Fruit fly (Drosophila melanogaster) whole organism, wandering third instar larva: Measurements from ENCODE around the gene CG3868.

Experiments
- Abd-B ChIP-seq: fragments of >200 bp; optimal IDR thresholded peaks from 2 replicates; lab custom pipeline; 2017; ENCODE audit warnings: missing biosample characterization, missing genetic modification characterization
- CG32264 ChIP-seq: fragments of 200-800 bp; sonication (Bioruptor generic); optimal IDR thresholded peaks from 2 replicates; lab custom pipeline; 2016; ENCODE audit warnings: missing biosample characterization, missing genetic modification characterization
- CG9705 ChIP-seq: fragments of 200-800 bp; sonication (Bioruptor generic); optimal IDR thresholded peaks from 2 replicates; lab custom pipeline; 2018; ENCODE audit warnings: missing biosample characterization, mild to moderate bottlenecking, missing genetic modification characterization
- CrebA ChIP-seq: fragments of 200-800 bp; sonication (Bioruptor generic); optimal IDR thresholded peaks from 2 replicates; lab custom pipeline; 2016; ENCODE audit warnings: missing biosample characterization, mild to moderate bottlenecking, missing genetic modification characterization, borderline replicate concordance
- Dfd ChIP-seq: fragments of >200 bp; optimal IDR thresholded peaks from 2 replicates; lab custom pipeline; 2017; ENCODE audit warnings: missing biosample characterization, missing genetic modification characterization
- Dif ChIP-seq: fragments of 200-275, 200-300 bp; sonication (Bioruptor generic); optimal IDR thresholded peaks from 2 replicates; lab custom pipeline; 2018; ENCODE audit warnings: missing biosample characterization, missing genetic modification characterization; ENCODE audit not compliant: partially characterized antibody
- GATAd ChIP-seq: sonication (Bioruptor generic); optimal IDR thresholded peaks from 2 replicates; lab custom pipeline; 2016; ENCODE audit warnings: missing biosample characterization, missing genetic modification characterization
- HLH106 ChIP-seq: fragments of 200-800 bp; optimal IDR thresholded peaks from 3 replicates; lab custom pipeline; 2019; ENCODE audit warnings: missing biosample characterization, mild to moderate bottlenecking, missing genetic modification characterization, moderate library complexity
- Hnf4 ChIP-seq: fragments of 200-800 bp; sonication (Bioruptor generic); optimal IDR thresholded peaks from 2 replicates; lab custom pipeline; 2016; ENCODE audit warnings: missing biosample characterization, mild to moderate bottlenecking, missing genetic modification characterization
- Hr78 ChIP-seq: fragments of >200 bp; optimal IDR thresholded peaks from 2 replicates; lab custom pipeline; 2017; ENCODE audit warnings: missing biosample characterization, missing genetic modification characterization
- Hr83 ChIP-seq: fragments of 200-300 bp; sonication (Bioruptor generic); optimal IDR thresholded peaks from 2 replicates; lab custom pipeline; 2016; ENCODE audit warnings: missing biosample characterization, mild to moderate bottlenecking, missing genetic modification characterization, moderate library complexity; ENCODE audit not compliant: poor library complexity, severe bottlenecking
- Jra ChIP-seq: sonication (Bioruptor generic); optimal IDR thresholded peaks from 2 replicates; lab custom pipeline; 2016; ENCODE audit warnings: missing biosample characterization, missing genetic modification characterization
- Mio ChIP-seq: sonication (Bioruptor generic); optimal IDR thresholded peaks from 2 replicates; lab custom pipeline; 2016; ENCODE audit warnings: missing biosample characterization, missing genetic modification characterization
- Myc ChIP-seq: fragments of >200 bp; optimal IDR thresholded peaks from 2 replicates; lab custom pipeline; 2017
- N ChIP-seq: fragments of >200 bp; optimal IDR thresholded peaks from 2 replicates; lab custom pipeline; 2018; ENCODE audit warnings: missing biosample characterization, missing external identifiers, missing genetic modification characterization
- OdsH ChIP-seq: fragments of 200-800 bp; sonication (Bioruptor generic); optimal IDR thresholded peaks from 2 replicates; lab custom pipeline; 2016; ENCODE audit warnings: missing biosample characterization, mild to moderate bottlenecking, missing genetic modification characterization
- Rel ChIP-seq, 2 experiments: fragments of 200-800 bp; sonication (Bioruptor generic) in 1 of 2; optimal IDR thresholded peaks; 2 replicates in 1 of 2; 3 replicates in 1 of 2; lab custom pipeline; 2016 to 2019; ENCODE audit warnings: mild to moderate bottlenecking in 2 of 2, missing biosample characterization in 2 of 2, missing genetic modification characterization in 2 of 2, moderate library complexity in 1 of 2
- Sp1 ChIP-seq: fragments of 200-800 bp; sonication (Bioruptor generic); optimal IDR thresholded peaks from 3 replicates; lab custom pipeline; 2019; ENCODE audit warnings: missing biosample characterization, mild to moderate bottlenecking, missing genetic modification characterization, moderate library complexity
- Vsx2 ChIP-seq: fragments of 200-300, 225-300 bp; sonication (Bioruptor generic); optimal IDR thresholded peaks from 2 replicates; lab custom pipeline; 2018; ENCODE audit warnings: missing biosample characterization, missing genetic modification characterization; ENCODE audit not compliant: partially characterized antibody
- br ChIP-seq: fragments of 200-800 bp; sonication (Bioruptor generic); optimal IDR thresholded peaks from 2 replicates; lab custom pipeline; 2016; ENCODE audit warnings: missing biosample characterization, missing genetic modification characterization
- brk ChIP-seq: fragments of 200-800 bp; sonication (Bioruptor generic); optimal IDR thresholded peaks from 2 replicates; lab custom pipeline; 2016; ENCODE audit warnings: missing biosample characterization, mild to moderate bottlenecking, missing genetic modification characterization
- dl ChIP-seq, 2 experiments: fragments of 175-275, 200-275 bp in 1 of 2; fragments of 200-275 bp in 1 of 2; sonication (Bioruptor generic); optimal IDR thresholded peaks; lab custom pipeline; 2018; ENCODE audit warnings: mild to moderate bottlenecking in 2 of 2, missing biosample characterization in 2 of 2, missing genetic modification characterization in 2 of 2, moderate library complexity in 2 of 2; ENCODE audit not compliant: partially characterized antibody in 2 of 2, insufficient read depth in 1 of 2
- dmrt93B ChIP-seq: fragments of 200-800 bp; sonication (Bioruptor generic); optimal IDR thresholded peaks from 2 replicates; lab custom pipeline; 2018; ENCODE audit warnings: missing biosample characterization, mild to moderate bottlenecking, missing genetic modification characterization
- dsf ChIP-seq: sonication (Bioruptor generic); optimal IDR thresholded peaks from 2 replicates; lab custom pipeline; 2016; ENCODE audit warnings: missing biosample characterization, missing genetic modification characterization, borderline replicate concordance
- ey ChIP-seq: fragments of 200-800 bp; sonication (Bioruptor generic); optimal IDR thresholded peaks from 2 replicates; lab custom pipeline; 2016; ENCODE audit warnings: missing biosample characterization, missing genetic modification characterization
- foxo ChIP-seq, 2 experiments: fragments of 200-800 bp; sonication (Bioruptor generic); optimal IDR thresholded peaks; 2 replicates in 1 of 2; 3 replicates in 1 of 2; lab custom pipeline; 2016 to 2017; ENCODE audit warnings: missing biosample characterization in 2 of 2, missing genetic modification characterization in 2 of 2
- fru ChIP-seq: fragments of 200-800 bp; sonication (Bioruptor generic); optimal IDR thresholded peaks from 3 replicates; lab custom pipeline; 2016; ENCODE audit warnings: missing biosample characterization, mild to moderate bottlenecking, missing genetic modification characterization
- h ChIP-seq: fragments of 200-800 bp; sonication (Bioruptor generic); optimal IDR thresholded peaks from 3 replicates; lab custom pipeline; 2016; ENCODE audit warnings: missing biosample characterization, mild to moderate bottlenecking, missing genetic modification characterization
- jim ChIP-seq: fragments of 175-275, 200-325 bp; sonication (Bioruptor generic); optimal IDR thresholded peaks from 2 replicates; lab custom pipeline; 2016; ENCODE audit warnings: missing biosample characterization, mild to moderate bottlenecking, missing genetic modification characterization
- lola ChIP-seq: fragments of >200 bp; optimal IDR thresholded peaks from 2 replicates; lab custom pipeline; 2017; ENCODE audit warnings: missing biosample characterization, missing genetic modification characterization
- pan ChIP-seq: fragments of >200 bp; optimal IDR thresholded peaks from 2 replicates; lab custom pipeline; 2017
- psq ChIP-seq: fragments of 200-800 bp; sonication (Bioruptor generic); optimal IDR thresholded peaks from 3 replicates; lab custom pipeline; 2017; ENCODE audit warnings: missing biosample characterization, mild to moderate bottlenecking, missing genetic modification characterization, moderate library complexity
- rgr ChIP-seq: fragments of 200-800 bp; sonication (Bioruptor generic); optimal IDR thresholded peaks from 3 replicates; lab custom pipeline; 2016; ENCODE audit warnings: missing biosample characterization, mild to moderate bottlenecking, missing genetic modification characterization
- sage ChIP-seq: fragments of 200-800 bp; sonication (Bioruptor generic); optimal IDR thresholded peaks from 2 replicates; lab custom pipeline; 2016; ENCODE audit warnings: missing biosample characterization, mild to moderate bottlenecking, missing genetic modification characterization
- sv ChIP-seq: fragments of 200-800 bp; sonication (Bioruptor generic); optimal IDR thresholded peaks from 3 replicates; lab custom pipeline; 2016; ENCODE audit warnings: missing biosample characterization, missing genetic modification characterization
- tai ChIP-seq: sonication (Bioruptor generic); optimal IDR thresholded peaks from 2 replicates; lab custom pipeline; 2016; ENCODE audit warnings: missing biosample characterization, missing genetic modification characterization
- usp ChIP-seq: fragments of >200 bp; optimal IDR thresholded peaks from 2 replicates; lab custom pipeline; 2017; ENCODE audit warnings: missing biosample characterization, missing genetic modification characterization
- woc ChIP-seq: sonication (Bioruptor generic); optimal IDR thresholded peaks from 2 replicates; lab custom pipeline; 2016; ENCODE audit warnings: missing biosample characterization, mild to moderate bottlenecking, missing genetic modification characterization

Gene CG3868

DNA sequence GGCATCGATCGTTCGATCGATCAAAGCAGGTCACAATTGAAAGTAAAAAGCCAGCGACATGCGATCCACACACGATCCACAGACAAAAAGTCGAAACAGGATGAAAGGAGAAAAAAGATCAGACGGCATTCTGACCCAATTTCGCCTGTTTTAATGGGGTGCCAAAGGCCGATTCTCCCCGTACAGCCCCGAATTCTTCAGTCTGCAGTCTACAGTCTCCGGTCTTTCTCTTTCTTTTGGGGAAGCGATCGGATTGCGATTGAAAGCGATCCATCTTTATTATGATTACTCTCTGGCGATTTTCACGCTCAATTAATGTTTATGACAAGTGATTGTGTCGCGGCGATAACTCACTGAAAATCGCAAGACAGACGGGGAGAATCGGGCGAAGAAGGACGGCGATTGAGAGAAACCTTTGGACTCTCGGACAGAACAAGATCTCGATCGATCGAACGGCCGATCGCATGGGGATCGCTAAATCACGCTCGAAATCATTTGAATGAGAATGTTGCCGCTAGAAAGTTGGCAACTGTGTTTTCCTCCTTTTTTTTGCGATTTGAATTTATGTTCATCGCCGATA is 47.9 kb upstream of the CG3868 start:
- no peak for TF ChIP-seq Hr83 (GFP tag; lab: Kevin White, UChicago)
- TF ChIP-seq CG32264 (GFP tag; lab: Kevin White, UChicago): no peak
- no peak for TF ChIP-seq OdsH (GFP tag; lab: Kevin White, UChicago)
- no peak for TF ChIP-seq CrebA (GFP tag; lab: Kevin White, UChicago)
- peak; percentile 63 for TF ChIP-seq Hnf4 (GFP tag; lab: Kevin White, UChicago)
- TF ChIP-seq dmrt93B: no peak

- TF ChIP-seq Dfd (no peak), Hnf4 (GFP tag; lab: Kevin White, UChicago) (peak; percentile 94), usp (GFP tag; lab: Kevin White, UChicago) (no peak), HLH106 (tag; lab: Kevin White, UChicago) (peak; percentile 93), ey (peak; percentile 93), N (GFP tag; lab: Kevin White, UChicago) (no peak), fru (GFP tag; lab: Kevin White, UChicago) (peak; percentile 96), foxo (GFP tag; optimal IDR thresholded peaks at IDR 0.05; lab: Kevin White, UChicago) (peak; percentile 44 to 96), Hr83 (GFP tag; lab: Kevin White, UChicago) (peak; percentile 41), woc (GFP tag; lab: Kevin White, UChicago) (peak; percentile 87), rgr (GFP tag; lab: Kevin White, UChicago) (peak; percentile 97), Mio (GFP tag; lab: Kevin White, UChicago) (peak; percentile 40), jim (GFP tag; lab: Kevin White, UChicago) (no peak), lola (no peak), sage (peak; percentile 89), Vsx2 (GFP tag; lab: Kevin White, UChicago) (peak; percentile 34), psq (GFP tag; lab: Kevin White, UChicago) (peak; percentile 92), sv (GFP tag; lab: Kevin White, UChicago) (peak; percentile 89), pan (no peak), Myc (lab: Kevin White, UChicago) (no peak), Rel (GFP tag; optimal IDR thresholded peaks at IDR 0.05; lab: Kevin White, UChicago) (peak; percentile 90), Rel (tag; optimal IDR thresholded peaks at IDR 0.05; lab: Kevin White, UChicago) (peak; percentile 47), Dif (GFP tag; lab: Kevin White, UChicago) (peak; percentile 40), Jra (GFP tag; lab: Kevin White, UChicago) (peak; percentile 87), br (GFP tag; lab: Kevin White, UChicago) (peak; percentile 93), brk (GFP tag; lab: Kevin White, UChicago) (peak; percentile 96), Sp1 (GFP tag; lab: Kevin White, UChicago) (peak; percentile 93), tai (GFP tag; lab: Kevin White, UChicago) (peak; percentile 73), CG32264 (GFP tag; lab: Kevin White, UChicago) (peak; percentile 87), h (GFP tag; lab: Kevin White, UChicago) (peak; percentile 97), dl (GFP tag; optimal IDR thresholded peaks at IDR 0.05; lab: Kevin White, UChicago; ENCODE audit: insufficient read depth in 1 of 2, partially characterized antibody in 2 of 2) (no peak), GATAd (GFP tag; lab: Kevin White, UChicago) (peak; percentile 39), dmrt93B (peak; percentile 83), OdsH (GFP tag; lab: Kevin White, UChicago) (peak; percentile 96), Abd-B (GFP tag; lab: Kevin White, UChicago) (no peak), Hr78 (no peak), CG9705 (peak; percentile 33), CrebA (GFP tag; lab: Kevin White, UChicago) (peak; percentile 81), dsf (GFP tag; lab: Kevin White, UChicago) (peak; percentile 62)
These were observed 46.0 kb upstream of the CG3868 start for dm6 chr3L:14448321-14449043.
